Worm (Caenorhabditis elegans): ENCODE results near the gene Y32G9A.3.

Gene Y32G9A.3

ce11 chrV:1869682-1870081 is 41.5 kb upstream of the Y32G9A.3 start, which contains the start of gene T10B5.3:
Gene T10B5.3 (minus strand): TSS chrV:1869782.
- no peak for TF ChIP-seq unc-39 (tag; optimal IDR thresholded peaks at IDR 0.05)
- no peak for TF ChIP-seq ceh-83 (GFP tag; optimal IDR thresholded peaks at IDR 0.05)
- no peak for TF ChIP-seq nhr-28 (tag; optimal IDR thresholded peaks at IDR 0.05)
- no peak for TF ChIP-seq mep-1 (tag; optimal IDR thresholded peaks at IDR 0.05)
- no peak for TF ChIP-seq nhr-76 (tag; optimal IDR thresholded peaks at IDR 0.05)
- TF ChIP-seq M03D4.4 (tag; optimal IDR thresholded peaks at IDR 0.05): no peak
- TF ChIP-seq unc-120 (tag; optimal IDR thresholded peaks at IDR 0.05; ENCODE audit: poor library complexity, severe bottlenecking): no peak
- no peak for TF ChIP-seq lin-32 (GFP tag; optimal IDR thresholded peaks at IDR 0.05)
- TF ChIP-seq ztf-11 (tag; optimal IDR thresholded peaks at IDR 0.05): no peak

- TF ChIP-seq nhr-12 (tag; optimal IDR thresholded peaks at IDR 0.05) (no peak), nhr-28 (tag; optimal IDR thresholded peaks at IDR 0.05) (no peak), tbx-8 (GFP tag; optimal IDR thresholded peaks at IDR 0.05) (no peak), elt-3 (tag; optimal IDR thresholded peaks at IDR 0.05) (no peak), ham-2 (GFP tag; optimal IDR thresholded peaks at IDR 0.05) (no peak)
Observed at ce11 chrV:1870515-1870940, 40.7 kb upstream of the Y32G9A.3 start.

- no peak for TF ChIP-seq mab-5 (tag; optimal IDR thresholded peaks at IDR 0.05)
- TF ChIP-seq unc-120 (tag; optimal IDR thresholded peaks at IDR 0.05; ENCODE audit: poor library complexity, severe bottlenecking): peak; percentile 77
- TF ChIP-seq hlh-1 (tag; optimal IDR thresholded peaks at IDR 0.05): no peak
- TF ChIP-seq tbx-8 (GFP tag; optimal IDR thresholded peaks at IDR 0.05): no peak
- TF ChIP-seq bed-3 (GFP tag; optimal IDR thresholded peaks at IDR 0.05): no peak
- TF ChIP-seq pha-4 (tag; optimal IDR thresholded peaks at IDR 0.05): peak; percentile 86
- TF ChIP-seq sem-2 (GFP tag; optimal IDR thresholded peaks at IDR 0.05): no peak
- TF ChIP-seq drap-1 (GFP tag; optimal IDR thresholded peaks at IDR 0.05): peak; percentile 65
- TF ChIP-seq M03D4.4 (tag; optimal IDR thresholded peaks at IDR 0.05): peak; percentile 57
- no peak for TF ChIP-seq flh-1 (GFP tag; optimal IDR thresholded peaks at IDR 0.05)
- TF ChIP-seq nhr-2 (tag; optimal IDR thresholded peaks at IDR 0.05): no peak
- peak; percentile 65 for TF ChIP-seq unc-62 (GFP tag; optimal IDR thresholded peaks at IDR 0.05)
- no peak for TF ChIP-seq snpc-4 (tag; optimal IDR thresholded peaks at IDR 0.05)
- TF ChIP-seq blmp-1 (tag; optimal IDR thresholded peaks at IDR 0.05): no peak
- no peak for TF ChIP-seq ceh-43 (GFP tag; optimal IDR thresholded peaks at IDR 0.05)
- peak; percentile 72 for TF ChIP-seq mls-2 (tag; optimal IDR thresholded peaks at IDR 0.05)
- TF ChIP-seq elt-3 (tag; optimal IDR thresholded peaks at IDR 0.05): no peak
- TF ChIP-seq lin-13 (tag; optimal IDR thresholded peaks at IDR 0.05): peak; percentile 83
- TF ChIP-seq ceh-83 (GFP tag; optimal IDR thresholded peaks at IDR 0.05): no peak
- TF ChIP-seq ceh-39 (tag; optimal IDR thresholded peaks at IDR 0.05): peak; percentile 50
- no peak for TF ChIP-seq zip-8 (tag; optimal IDR thresholded peaks at IDR 0.05)
- no peak for TF ChIP-seq nhr-76 (tag; optimal IDR thresholded peaks at IDR 0.05)
- TF ChIP-seq mep-1 (tag; optimal IDR thresholded peaks at IDR 0.05): peak; percentile 97
- TF ChIP-seq cnd-1 (tag; optimal IDR thresholded peaks at IDR 0.05): peak; percentile 77
- peak; percentile 75 for TF ChIP-seq lsy-2 (tag; optimal IDR thresholded peaks at IDR 0.05)
- TF ChIP-seq ztf-11 (tag; optimal IDR thresholded peaks at IDR 0.05): no peak
- TF ChIP-seq ces-1 (GFP tag; optimal IDR thresholded peaks at IDR 0.05): peak; percentile 90
- no peak for TF ChIP-seq unc-39 (tag; optimal IDR thresholded peaks at IDR 0.05)
- TF ChIP-seq nhr-12 (tag; optimal IDR thresholded peaks at IDR 0.05): no peak
- TF ChIP-seq elt-1 (tag; optimal IDR thresholded peaks at IDR 0.05; ENCODE audit: borderline replicate concordance, insufficient read depth): no peak
- no peak for TF ChIP-seq nhr-28 (tag; optimal IDR thresholded peaks at IDR 0.05)
- TF ChIP-seq nhr-237 (tag; optimal IDR thresholded peaks at IDR 0.05): peak; percentile 81
- peak; percentile 73 for TF ChIP-seq sptf-1 (tag; optimal IDR thresholded peaks at IDR 0.05)
- TF ChIP-seq ham-2 (GFP tag; optimal IDR thresholded peaks at IDR 0.05): peak; percentile 34
- TF ChIP-seq lin-32 (GFP tag; optimal IDR thresholded peaks at IDR 0.05): peak; percentile 25
Observed at ce11 chrV:1871768-1872296, 39.4 kb upstream of the Y32G9A.3 start, which contains the start of the genes T10B5.4 and cct-7. Gene T10B5.4 (minus strand): TSS chrV:1871807. Gene cct-7 (plus strand): TSS chrV:1872246.

- no peak for TF ChIP-seq unc-120 (tag; optimal IDR thresholded peaks at IDR 0.05; ENCODE audit: poor library complexity, severe bottlenecking)
- no peak for TF ChIP-seq mab-5 (tag; optimal IDR thresholded peaks at IDR 0.05)
- no peak for TF ChIP-seq M03D4.4 (tag; optimal IDR thresholded peaks at IDR 0.05)
- no peak for TF ChIP-seq mep-1 (tag; optimal IDR thresholded peaks at IDR 0.05)
- no peak for TF ChIP-seq lsy-2 (tag; optimal IDR thresholded peaks at IDR 0.05)
- no peak for TF ChIP-seq nhr-76 (tag; optimal IDR thresholded peaks at IDR 0.05)
- no peak for TF ChIP-seq lin-32 (GFP tag; optimal IDR thresholded peaks at IDR 0.05)
- TF ChIP-seq ceh-43 (GFP tag; optimal IDR thresholded peaks at IDR 0.05): no peak
- no peak for TF ChIP-seq ces-1 (GFP tag; optimal IDR thresholded peaks at IDR 0.05)
- no peak for TF ChIP-seq sem-2 (GFP tag; optimal IDR thresholded peaks at IDR 0.05)
- no peak for TF ChIP-seq unc-39 (tag; optimal IDR thresholded peaks at IDR 0.05)
- TF ChIP-seq mls-2 (tag; optimal IDR thresholded peaks at IDR 0.05): no peak
- TF ChIP-seq drap-1 (GFP tag; optimal IDR thresholded peaks at IDR 0.05): no peak
- TF ChIP-seq sptf-1 (tag; optimal IDR thresholded peaks at IDR 0.05): no peak
- no peak for TF ChIP-seq hlh-1 (tag; optimal IDR thresholded peaks at IDR 0.05)
Observed at ce11 chrV:1874827-1875226, 36.4 kb upstream of the Y32G9A.3 start.

Measured in whole organism, mixed stage, embryonic.